Worm (Caenorhabditis elegans): Measurements from ENCODE around the gene ZK105.5.

Gene ZK105.5

ce11 chrV:7747987-7748607 is 30.6 kb upstream of the ZK105.5 start:
- TF ChIP-seq hmbx-1 (tag; optimal IDR thresholded peaks at IDR 0.05), result no peak
- TF ChIP-seq flt-1 (GFP tag; IDR thresholded peaks at IDR 0.05), result no peak
- no peak for TF ChIP-seq ceh-36 (tag; optimal IDR thresholded peaks at IDR 0.05)
- TF ChIP-seq ets-7 (tag; optimal IDR thresholded peaks at IDR 0.05), result peak; percentile 88

- TF ChIP-seq hnd-1 (tag; optimal IDR thresholded peaks at IDR 0.05), result no peak
- TF ChIP-seq hmg-4 (GFP tag; optimal IDR thresholded peaks at IDR 0.05), result no peak
These were observed 29.6 kb upstream of the ZK105.5 start for ce11 chrV:7747132-7747531.

- TF ChIP-seq ets-7 (tag; optimal IDR thresholded peaks at IDR 0.05), result no peak
- TF ChIP-seq pes-1 (GFP tag; IDR thresholded peaks at IDR 0.05), result peak; percentile 27; the same call in 1 of the 2 replicates
- TF ChIP-seq hmg-4 (GFP tag; optimal IDR thresholded peaks at IDR 0.05), result peak; percentile 64
These were observed 28.4 kb upstream of the ZK105.5 start for ce11 chrV:7745903-7746302.

ce11 chrV:7745386-7745785 is 27.9 kb upstream of the ZK105.5 start:
- TF ChIP-seq hnd-1 (tag; optimal IDR thresholded peaks at IDR 0.05) (no peak), aly-1 (tag; optimal IDR thresholded peaks at IDR 0.05) (no peak), tra-4 (tag; optimal IDR thresholded peaks at IDR 0.05) (no peak), scrt-1 (GFP tag; IDR thresholded peaks at IDR 0.05) (no peak), flt-1 (GFP tag; IDR thresholded peaks at IDR 0.05) (no peak), ets-7 (tag; optimal IDR thresholded peaks at IDR 0.05) (no peak), ama-1 (optimal IDR thresholded peaks at IDR 0.05) (no peak), hmg-4 (GFP tag; optimal IDR thresholded peaks at IDR 0.05) (no peak), pes-1 (GFP tag; IDR thresholded peaks at IDR 0.05) (no peak), B0310.2 (tag; optimal IDR thresholded peaks at IDR 0.05) (no peak), ceh-13 (GFP tag; optimal IDR thresholded peaks at IDR 0.05) (no peak), hmbx-1 (tag; optimal IDR thresholded peaks at IDR 0.05) (no peak), tbx-11 (GFP tag; IDR thresholded peaks at IDR 0.05) (no peak), tbx-37 (GFP tag; conservative IDR thresholded peaks at IDR 0.05) (no peak), sea-1 (GFP tag; conservative IDR thresholded peaks at IDR 0.05) (no peak)

ce11 chrV:7744068-7744467 is 26.5 kb upstream of the ZK105.5 start:
- TF ChIP-seq tra-4 (tag; optimal IDR thresholded peaks at IDR 0.05) (no peak), ceh-13 (GFP tag; optimal IDR thresholded peaks at IDR 0.05) (no peak), tbx-11 (GFP tag; IDR thresholded peaks at IDR 0.05) (no peak), B0310.2 (tag; optimal IDR thresholded peaks at IDR 0.05) (no peak), F13C5.2 (tag; optimal IDR thresholded peaks at IDR 0.05) (no peak), hmg-4 (GFP tag; optimal IDR thresholded peaks at IDR 0.05) (no peak), scrt-1 (GFP tag; IDR thresholded peaks at IDR 0.05) (no peak)

- TF ChIP-seq ceh-13 (GFP tag; optimal IDR thresholded peaks at IDR 0.05), result no peak
- no peak for TF ChIP-seq pes-1 (GFP tag; IDR thresholded peaks at IDR 0.05)
- TF ChIP-seq sea-1 (GFP tag; conservative IDR thresholded peaks at IDR 0.05), result no peak
- no peak for TF ChIP-seq ets-7 (tag; optimal IDR thresholded peaks at IDR 0.05)
- no peak for TF ChIP-seq hmg-4 (GFP tag; optimal IDR thresholded peaks at IDR 0.05)
- no peak for TF ChIP-seq ama-1 (optimal IDR thresholded peaks at IDR 0.05)
- TF ChIP-seq tra-4 (tag; optimal IDR thresholded peaks at IDR 0.05), result no peak
- no peak for TF ChIP-seq aly-1 (tag; optimal IDR thresholded peaks at IDR 0.05)
- TF ChIP-seq tbx-37 (GFP tag; conservative IDR thresholded peaks at IDR 0.05), result no peak
- TF ChIP-seq ceh-36 (tag; optimal IDR thresholded peaks at IDR 0.05), result no peak
- no peak for TF ChIP-seq hnd-1 (tag; optimal IDR thresholded peaks at IDR 0.05)
- no peak for TF ChIP-seq hmbx-1 (tag; optimal IDR thresholded peaks at IDR 0.05)
- TF ChIP-seq scrt-1 (GFP tag; IDR thresholded peaks at IDR 0.05), result no peak
- TF ChIP-seq F13C5.2 (tag; optimal IDR thresholded peaks at IDR 0.05), result no peak
- no peak for TF ChIP-seq tbx-11 (GFP tag; IDR thresholded peaks at IDR 0.05)
These were observed 25.0 kb upstream of the ZK105.5 start, which contains the start of gene fbxl-5 for ce11 chrV:7742485-7742959. TSS of gene fbxl-5 (plus strand) at chrV:7742909.

ce11 chrV:7741918-7742317 is 24.4 kb upstream of the ZK105.5 start:
- TF ChIP-seq scrt-1 (GFP tag; IDR thresholded peaks at IDR 0.05) (no peak), ceh-36 (tag; optimal IDR thresholded peaks at IDR 0.05) (no peak), F13C5.2 (tag; optimal IDR thresholded peaks at IDR 0.05) (no peak), sea-1 (GFP tag; conservative IDR thresholded peaks at IDR 0.05) (no peak), hnd-1 (tag; optimal IDR thresholded peaks at IDR 0.05) (no peak), ceh-13 (GFP tag; optimal IDR thresholded peaks at IDR 0.05) (no peak), hmbx-1 (tag; optimal IDR thresholded peaks at IDR 0.05) (no peak), pes-1 (GFP tag; IDR thresholded peaks at IDR 0.05) (no peak), flt-1 (GFP tag; IDR thresholded peaks at IDR 0.05) (no peak), tra-4 (tag; optimal IDR thresholded peaks at IDR 0.05) (no peak), aly-1 (tag; optimal IDR thresholded peaks at IDR 0.05) (no peak)

- TF ChIP-seq ets-7 (tag; optimal IDR thresholded peaks at IDR 0.05) (no peak), aly-1 (tag; optimal IDR thresholded peaks at IDR 0.05) (no peak), ama-1 (optimal IDR thresholded peaks at IDR 0.05) (no peak), flt-1 (GFP tag; IDR thresholded peaks at IDR 0.05) (no peak)
These were observed 22.4 kb upstream of the ZK105.5 start for ce11 chrV:7739949-7740348.

- TF ChIP-seq sea-1 (GFP tag; conservative IDR thresholded peaks at IDR 0.05), result no peak
- TF ChIP-seq ceh-36 (tag; optimal IDR thresholded peaks at IDR 0.05), result no peak
- no peak for TF ChIP-seq ceh-13 (GFP tag; optimal IDR thresholded peaks at IDR 0.05)
- TF ChIP-seq B0310.2 (tag; optimal IDR thresholded peaks at IDR 0.05), result no peak
- TF ChIP-seq hmg-4 (GFP tag; optimal IDR thresholded peaks at IDR 0.05), result no peak
These were observed 20.2 kb upstream of the ZK105.5 start, which contains the start of gene srr-9 for ce11 chrV:7737710-7738109. TSS of gene srr-9 (plus strand) at chrV:7738010.

Measured in whole organism, early embryonic.